Fruit fly (Drosophila melanogaster): ENCODE data around the gene ImpL2.

dm6 chr3L:4229365-4229967 is 6.5 kb downstream of the ImpL2 start:
- peak; percentile 27 for TF ChIP-seq CG8159 (tag; optimal IDR thresholded peaks at IDR 0.05)
- TF ChIP-seq Ets98B (GFP tag; IDR thresholded peaks at IDR 0.05) = no peak
- TF ChIP-seq CG15710 (tag; optimal IDR thresholded peaks at IDR 0.05) = peak; percentile 11
- TF ChIP-seq CG12605 (GFP tag; IDR thresholded peaks at IDR 0.05) = no peak
- TF ChIP-seq CG4496 (GFP tag; IDR thresholded peaks at IDR 0.05) = no peak
- no peak for TF ChIP-seq EcR (GFP tag; optimal IDR thresholded peaks at IDR 0.05)

All from whole organism, pupa.